Worm (Caenorhabditis elegans): Measurements from ENCODE around the gene gldi-6.

The gldi-6 gene

ce11 chrII:3422938-3423337, 23.8 kb upstream of the gldi-6 start:
- TF ChIP-seq hnd-1 (tag; optimal IDR thresholded peaks at IDR 0.05) = no peak
- no peak for TF ChIP-seq tbx-37 (GFP tag; conservative IDR thresholded peaks at IDR 0.05)
- no peak for TF ChIP-seq ets-7 (tag; optimal IDR thresholded peaks at IDR 0.05)
- no peak for TF ChIP-seq hmbx-1 (tag; optimal IDR thresholded peaks at IDR 0.05)
- TF ChIP-seq B0310.2 (tag; optimal IDR thresholded peaks at IDR 0.05) = no peak
- no peak for TF ChIP-seq pes-1 (GFP tag; IDR thresholded peaks at IDR 0.05)
- TF ChIP-seq ceh-13 (GFP tag; optimal IDR thresholded peaks at IDR 0.05) = no peak
- no peak for TF ChIP-seq tbx-11 (GFP tag; IDR thresholded peaks at IDR 0.05)
- TF ChIP-seq tra-4 (tag; optimal IDR thresholded peaks at IDR 0.05) = no peak
- no peak for TF ChIP-seq ama-1 (optimal IDR thresholded peaks at IDR 0.05)
- TF ChIP-seq scrt-1 (GFP tag; IDR thresholded peaks at IDR 0.05) = no peak

DNA sequence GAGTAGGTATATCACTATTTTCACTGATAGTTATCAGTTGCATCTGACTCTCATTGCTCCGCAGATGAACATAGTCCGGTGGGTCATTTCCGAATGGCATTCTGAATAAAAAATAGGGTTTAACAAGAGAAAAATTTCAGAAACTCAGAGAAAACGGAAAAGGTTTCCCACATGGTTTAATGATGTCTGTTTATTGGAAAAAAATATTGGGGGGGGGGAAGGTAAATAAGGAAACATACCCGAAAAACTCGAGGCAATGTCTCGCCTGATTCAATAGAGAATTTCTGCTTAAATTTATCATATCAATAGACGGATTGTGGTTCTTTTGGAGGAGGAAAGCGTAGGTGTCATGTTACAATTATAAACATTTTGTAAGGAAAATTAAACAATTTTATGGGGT, 21.3 kb upstream of the gldi-6 start, which contains the start of gene nep-11:
TSS of gene nep-11 (minus strand) at position 101 of the 400 bp plus-strand sequence.
- TF ChIP-seq hmbx-1 (tag; optimal IDR thresholded peaks at IDR 0.05) = no peak
- TF ChIP-seq B0310.2 (tag; optimal IDR thresholded peaks at IDR 0.05) = no peak
- TF ChIP-seq ama-1 (optimal IDR thresholded peaks at IDR 0.05) = no peak
- TF ChIP-seq ceh-13 (GFP tag; optimal IDR thresholded peaks at IDR 0.05) = no peak
- no peak for TF ChIP-seq hnd-1 (tag; optimal IDR thresholded peaks at IDR 0.05)
- no peak for TF ChIP-seq scrt-1 (GFP tag; IDR thresholded peaks at IDR 0.05)
- no peak for TF ChIP-seq ets-7 (tag; optimal IDR thresholded peaks at IDR 0.05)
- TF ChIP-seq aly-1 (tag; optimal IDR thresholded peaks at IDR 0.05) = no peak
- TF ChIP-seq sea-1 (GFP tag; conservative IDR thresholded peaks at IDR 0.05) = no peak
- no peak for TF ChIP-seq tbx-11 (GFP tag; IDR thresholded peaks at IDR 0.05)
- no peak for TF ChIP-seq tra-4 (tag; optimal IDR thresholded peaks at IDR 0.05)
- no peak for TF ChIP-seq flt-1 (GFP tag; IDR thresholded peaks at IDR 0.05)
- TF ChIP-seq ceh-36 (tag; optimal IDR thresholded peaks at IDR 0.05) = no peak
- no peak for TF ChIP-seq F13C5.2 (tag; optimal IDR thresholded peaks at IDR 0.05)

- TF ChIP-seq tbx-11 (GFP tag; IDR thresholded peaks at IDR 0.05) (no peak), hmg-4 (GFP tag; optimal IDR thresholded peaks at IDR 0.05) (no peak), ets-7 (tag; optimal IDR thresholded peaks at IDR 0.05) (no peak), F13C5.2 (tag; optimal IDR thresholded peaks at IDR 0.05) (no peak), flt-1 (GFP tag; IDR thresholded peaks at IDR 0.05) (no peak), ceh-13 (GFP tag; optimal IDR thresholded peaks at IDR 0.05) (no peak), scrt-1 (GFP tag; IDR thresholded peaks at IDR 0.05) (no peak), tra-4 (tag; optimal IDR thresholded peaks at IDR 0.05) (no peak), ama-1 (optimal IDR thresholded peaks at IDR 0.05) (no peak)
These were observed 18.5 kb upstream of the gldi-6 start for ce11 chrII:3428158-3428704.

- TF ChIP-seq sea-1 (GFP tag; conservative IDR thresholded peaks at IDR 0.05) (no peak), ceh-36 (tag; optimal IDR thresholded peaks at IDR 0.05) (no peak), hmbx-1 (tag; optimal IDR thresholded peaks at IDR 0.05) (no peak), F13C5.2 (tag; optimal IDR thresholded peaks at IDR 0.05) (no peak), hnd-1 (tag; optimal IDR thresholded peaks at IDR 0.05) (no peak), ama-1 (optimal IDR thresholded peaks at IDR 0.05) (no peak), hmg-4 (GFP tag; optimal IDR thresholded peaks at IDR 0.05) (no peak), ets-7 (tag; optimal IDR thresholded peaks at IDR 0.05) (no peak), tra-4 (tag; optimal IDR thresholded peaks at IDR 0.05) (no peak), tbx-11 (GFP tag; IDR thresholded peaks at IDR 0.05) (no peak)
These were observed 17.3 kb upstream of the gldi-6 start, which contains the start of gene C16C8.18 for ce11 chrII:3429400-3429799. TSS of gene C16C8.18 (plus strand) at chrII:3429700.

DNA sequence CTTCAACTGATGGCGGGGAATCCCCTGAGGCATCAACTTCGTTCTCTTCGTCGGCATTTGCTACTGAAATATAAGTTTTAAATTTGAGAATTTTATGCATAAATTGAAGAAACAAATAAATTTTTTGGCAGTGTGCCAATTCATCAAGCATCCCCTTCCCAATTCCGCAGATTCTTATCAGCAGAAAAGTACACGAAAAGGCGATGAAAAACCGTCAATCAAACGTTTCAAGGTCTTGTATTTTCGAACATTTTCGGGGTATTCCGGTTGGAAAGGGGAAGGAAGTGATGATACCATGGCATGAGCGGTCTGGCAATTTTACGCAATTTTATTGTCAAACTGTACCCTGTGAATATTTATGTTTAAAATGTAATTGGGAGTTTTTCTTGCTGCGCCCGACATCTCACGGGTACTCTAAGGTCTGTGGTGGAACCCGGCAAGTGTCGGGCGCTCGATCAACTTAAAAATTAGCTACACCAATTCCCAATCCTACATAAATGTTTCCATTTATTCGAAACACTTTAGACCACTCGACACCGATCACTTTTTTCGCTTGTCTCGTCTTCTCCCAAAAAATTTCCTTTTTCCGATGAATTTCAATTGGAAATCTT, 11.7 kb upstream of the gldi-6 start:
- TF ChIP-seq B0310.2 (tag; optimal IDR thresholded peaks at IDR 0.05) (no peak), tra-4 (tag; optimal IDR thresholded peaks at IDR 0.05) (no peak), pes-1 (GFP tag; IDR thresholded peaks at IDR 0.05) (no peak)

ce11 chrII:3436412-3436811, 10.3 kb upstream of the gldi-6 start, which contains the start of gene skpo-2:
TSS of gene skpo-2 (minus strand) at chrII:3436512.
- TF ChIP-seq pes-1 (GFP tag; IDR thresholded peaks at IDR 0.05) (no peak), hmg-4 (GFP tag; optimal IDR thresholded peaks at IDR 0.05) (no peak), hnd-1 (tag; optimal IDR thresholded peaks at IDR 0.05) (no peak), ets-7 (tag; optimal IDR thresholded peaks at IDR 0.05) (no peak), aly-1 (tag; optimal IDR thresholded peaks at IDR 0.05) (no peak), sea-1 (GFP tag; conservative IDR thresholded peaks at IDR 0.05) (no peak), ceh-13 (GFP tag; optimal IDR thresholded peaks at IDR 0.05) (no peak)

DNA sequence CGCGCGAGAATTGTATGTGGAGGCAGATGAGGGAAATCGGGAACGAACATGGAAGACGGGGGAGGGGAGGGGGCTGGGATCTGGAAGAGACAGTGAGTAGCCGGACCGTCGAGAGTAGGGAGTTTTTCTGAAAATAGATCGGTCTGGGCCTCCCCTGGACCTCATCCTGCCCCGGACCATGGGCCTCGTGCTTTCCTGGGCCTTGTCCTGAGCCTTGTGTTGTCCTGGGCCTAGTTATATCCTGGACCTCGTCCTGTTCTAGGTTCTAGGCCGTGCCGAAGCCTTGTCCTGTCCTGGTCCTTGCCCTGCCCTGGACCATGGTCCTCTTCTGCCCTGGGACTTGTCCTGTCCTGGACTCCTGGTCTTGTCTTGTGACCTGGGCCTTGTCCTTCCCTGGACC, 9.4 kb upstream of the gldi-6 start:
- TF ChIP-seq tbx-11 (GFP tag; IDR thresholded peaks at IDR 0.05) (0 out of 2 replicates have a peak, but pooled peaks have one; percentile 21), aly-1 (tag; optimal IDR thresholded peaks at IDR 0.05) (no peak)

ce11 chrII:3438280-3438679, 8.5 kb upstream of the gldi-6 start:
- TF ChIP-seq B0310.2 (tag; optimal IDR thresholded peaks at IDR 0.05) = no peak
- TF ChIP-seq tbx-37 (GFP tag; conservative IDR thresholded peaks at IDR 0.05) = no peak
- no peak for TF ChIP-seq ceh-13 (GFP tag; optimal IDR thresholded peaks at IDR 0.05)
- no peak for TF ChIP-seq F13C5.2 (tag; optimal IDR thresholded peaks at IDR 0.05)
- TF ChIP-seq tbx-11 (GFP tag; IDR thresholded peaks at IDR 0.05) = no peak
- TF ChIP-seq sea-1 (GFP tag; conservative IDR thresholded peaks at IDR 0.05) = no peak
- no peak for TF ChIP-seq hmg-4 (GFP tag; optimal IDR thresholded peaks at IDR 0.05)
- TF ChIP-seq ama-1 (optimal IDR thresholded peaks at IDR 0.05) = no peak
- TF ChIP-seq flt-1 (GFP tag; IDR thresholded peaks at IDR 0.05) = no peak
- TF ChIP-seq aly-1 (tag; optimal IDR thresholded peaks at IDR 0.05) = no peak
- no peak for TF ChIP-seq ets-7 (tag; optimal IDR thresholded peaks at IDR 0.05)
- no peak for TF ChIP-seq hnd-1 (tag; optimal IDR thresholded peaks at IDR 0.05)
- TF ChIP-seq hmbx-1 (tag; optimal IDR thresholded peaks at IDR 0.05) = no peak
- TF ChIP-seq ceh-36 (tag; optimal IDR thresholded peaks at IDR 0.05) = no peak
- TF ChIP-seq scrt-1 (GFP tag; IDR thresholded peaks at IDR 0.05) = no peak
